Worm (Caenorhabditis elegans): ENCODE data around the gene old-1.

ce11 chrII:9898744-9899143 is 30.2 kb upstream of the old-1 start:
- TF ChIP-seq nhr-237 (tag; optimal IDR thresholded peaks at IDR 0.05) (no peak), unc-62 (GFP tag; optimal IDR thresholded peaks at IDR 0.05) (no peak), nhr-28 (tag; optimal IDR thresholded peaks at IDR 0.05) (no peak), blmp-1 (tag; optimal IDR thresholded peaks at IDR 0.05) (no peak), tbx-8 (GFP tag; optimal IDR thresholded peaks at IDR 0.05) (no peak), lin-32 (GFP tag; optimal IDR thresholded peaks at IDR 0.05) (no peak), mab-5 (tag; optimal IDR thresholded peaks at IDR 0.05) (no peak), ces-1 (GFP tag; optimal IDR thresholded peaks at IDR 0.05) (no peak), sem-2 (GFP tag; optimal IDR thresholded peaks at IDR 0.05) (no peak), snpc-4 (tag; optimal IDR thresholded peaks at IDR 0.05) (no peak)
